Worm (Caenorhabditis elegans): ENCODE measurements around the gene nspb-9.

nspb-9 gene

DNA sequence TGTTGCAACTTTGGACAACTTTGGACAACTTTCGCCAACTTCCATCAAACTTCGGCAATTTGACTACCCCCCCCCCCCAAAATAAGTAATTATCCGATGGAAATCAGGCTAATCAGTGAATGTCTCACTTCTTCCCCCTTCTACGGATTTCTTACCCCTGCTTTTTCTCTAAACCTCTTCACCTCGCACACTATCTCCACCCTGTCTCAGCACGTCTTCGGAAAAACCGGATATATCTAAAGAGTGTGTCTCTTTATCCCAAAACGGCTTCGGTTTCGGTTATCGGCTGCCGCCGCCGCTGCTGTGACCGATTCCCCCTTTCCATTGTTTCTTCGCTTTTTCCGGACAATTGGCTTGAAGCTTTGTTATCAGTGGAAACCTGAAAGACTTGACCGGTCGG, 12.8 kb upstream of the nspb-9 start:
- TF ChIP-seq ceh-82 (tag; optimal IDR thresholded peaks at IDR 0.05) (no peak), nhr-25 (tag; optimal IDR thresholded peaks at IDR 0.05; ENCODE audit: borderline replicate concordance, insufficient read depth) (no peak), ama-1 (optimal IDR thresholded peaks at IDR 0.05) (no peak), fkh-10 (GFP tag; optimal IDR thresholded peaks at IDR 0.05) (no peak), aha-1 (tag) (peak; percentile 68), skn-1 (tag; optimal IDR thresholded peaks at IDR 0.05) (no peak), Y48G9A.11 (GFP tag; IDR thresholded peaks at IDR 0.05) (no peak)

DNA sequence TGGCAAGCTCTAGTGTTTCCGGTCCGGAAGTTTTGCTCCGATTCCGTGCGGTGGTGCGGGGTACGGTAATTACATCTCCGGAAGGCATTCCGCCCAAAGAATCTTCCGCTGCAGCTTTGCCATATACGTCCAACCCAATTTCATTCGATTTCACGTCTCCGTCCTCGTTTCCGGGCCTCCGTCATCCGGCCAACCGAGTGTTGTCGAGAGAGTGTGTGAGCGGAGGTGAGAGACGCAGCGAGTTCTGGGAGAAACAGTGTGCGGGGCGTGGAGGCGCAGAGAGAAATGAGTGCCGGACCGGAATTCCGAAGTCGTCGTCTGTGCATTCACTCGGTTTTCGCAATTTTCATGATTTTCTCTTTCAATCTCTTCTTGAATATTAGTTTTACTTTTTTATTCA, 11.3 kb upstream of the nspb-9 start:
- peak; percentile 84 for TF ChIP-seq set-16 (GFP tag; IDR thresholded peaks at IDR 0.05)
- TF ChIP-seq F37D6.2 (tag; optimal IDR thresholded peaks at IDR 0.05), result peak; percentile 7
- peak; percentile 43; the same call in 1 of the 2 replicates for TF ChIP-seq hmg-1.1 (GFP tag; IDR thresholded peaks at IDR 0.05)
- no peak for TF ChIP-seq ZK337.2 (GFP tag; IDR thresholded peaks at IDR 0.05)
- TF ChIP-seq rbr-2 (tag; optimal IDR thresholded peaks at IDR 0.05), result peak; percentile 40
- 0 out of 2 replicates have a peak, but pooled peaks have one; percentile 51 for TF ChIP-seq ctbp-1 (GFP tag; IDR thresholded peaks at IDR 0.05)
- TF ChIP-seq arid-1 (GFP tag; conservative IDR thresholded peaks at IDR 0.05), result no peak
- TF ChIP-seq egl-43 (GFP tag; IDR thresholded peaks at IDR 0.05), result peak; percentile 63; the same call in 1 of the 2 replicates
- TF ChIP-seq lsy-2 (tag; optimal IDR thresholded peaks at IDR 0.05), result peak in 1 of 2 experiments; percentile 10
- TF ChIP-seq madf-5 (GFP tag; IDR thresholded peaks at IDR 0.05), result 0 out of 4 replicates have a peak, but pooled peaks of 1 of the 2 experiments have one; percentile 27
- peak; percentile 10 for TF ChIP-seq fkh-10 (GFP tag; optimal IDR thresholded peaks at IDR 0.05)
- no peak for TF ChIP-seq daf-16 (GFP tag; optimal IDR thresholded peaks at IDR 0.05)
- peak; percentile 10 for TF ChIP-seq daf-16 (tag; optimal IDR thresholded peaks at IDR 0.05)
- TF ChIP-seq Y105C5A.15 (GFP tag; IDR thresholded peaks at IDR 0.05), result no peak
- no peak for TF ChIP-seq ztf-7 (tag; optimal IDR thresholded peaks at IDR 0.05)
- 0 out of 2 replicates have a peak, but pooled peaks have one; percentile 16 for TF ChIP-seq F26F4.8 (GFP tag; conservative IDR thresholded peaks at IDR 0.05)
- TF ChIP-seq mxl-2 (GFP tag; conservative IDR thresholded peaks at IDR 0.05), result no peak

DNA sequence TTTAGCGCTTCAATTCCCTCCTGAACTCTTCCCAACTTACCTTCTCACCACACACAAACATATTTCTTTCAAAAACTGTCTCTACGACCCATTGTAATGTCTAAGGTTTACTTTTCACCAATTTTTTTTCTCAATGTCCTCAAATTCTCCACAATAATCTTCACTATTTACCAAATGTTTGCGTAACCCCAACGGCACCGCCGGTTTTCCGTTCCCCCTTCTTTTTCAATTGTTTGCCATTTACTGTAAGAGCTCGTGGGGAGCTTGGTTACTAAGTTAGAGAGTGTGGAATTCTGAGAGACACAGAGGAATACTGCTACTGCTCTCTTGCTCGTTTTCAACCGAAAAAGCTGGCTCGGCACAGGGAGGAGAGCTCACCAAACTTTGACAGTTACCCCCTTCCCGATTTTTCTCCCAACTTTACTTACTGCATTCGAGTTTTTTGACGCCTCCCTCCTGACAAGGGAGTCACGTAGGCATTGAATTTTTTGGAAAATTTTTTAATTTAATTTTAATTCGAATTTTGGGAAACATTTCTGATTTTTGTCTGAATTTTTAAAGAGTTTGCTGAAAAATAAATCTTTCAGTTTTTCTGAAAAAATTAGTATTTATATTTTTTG, 10.0 kb upstream of the nspb-9 start:
- TF ChIP-seq set-16 (GFP tag; IDR thresholded peaks at IDR 0.05) (no peak), madf-5 (GFP tag; IDR thresholded peaks at IDR 0.05) (peak; percentile 35 to 73; a peak in 2 of 4 replicates), egl-43 (GFP tag; IDR thresholded peaks at IDR 0.05) (0 out of 2 replicates have a peak, but pooled peaks have one; percentile 11), unc-62 (GFP tag; optimal IDR thresholded peaks at IDR 0.05 in 1 of 2) (peak in 1 of 2 experiments; percentile 86), unc-62 (tag; optimal IDR thresholded peaks at IDR 0.05) (no peak), Y5F2A.4 (GFP tag; optimal IDR thresholded peaks at IDR 0.05) (no peak), aha-1 (tag) (peak; percentile 70)

DNA sequence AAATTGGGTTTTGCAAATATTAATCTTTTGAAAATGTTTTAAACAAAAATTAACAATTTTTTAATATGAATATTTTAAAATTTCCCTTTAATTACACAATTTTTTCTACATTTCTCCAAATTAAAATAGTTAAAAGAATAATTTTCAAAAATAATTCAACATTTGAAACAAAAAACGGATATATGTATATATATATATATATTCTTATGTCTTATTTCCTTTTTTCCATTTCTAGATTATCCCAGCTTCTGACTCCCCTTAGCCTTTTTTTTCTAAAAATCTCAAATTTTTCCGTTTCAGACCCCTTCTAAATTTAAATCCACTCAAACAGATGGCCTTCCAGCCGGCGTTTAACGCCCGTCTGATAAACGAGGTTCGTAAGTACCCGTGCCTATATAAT, 7.3 kb upstream of the nspb-9 start, which contains the start of gene madf-5:
TSS of gene madf-5 (plus strand) at position 301 of the 400 bp plus-strand sequence.
- TF ChIP-seq hlh-30 (tag; optimal IDR thresholded peaks at IDR 0.05; ENCODE audit: insufficient read depth), result no peak
- no peak for TF ChIP-seq pqm-1 (tag; optimal IDR thresholded peaks at IDR 0.05)
- TF ChIP-seq egl-43 (GFP tag; IDR thresholded peaks at IDR 0.05), result no peak
- no peak for TF ChIP-seq Y105C5A.15 (GFP tag; IDR thresholded peaks at IDR 0.05)
- TF ChIP-seq ZK337.2 (GFP tag; IDR thresholded peaks at IDR 0.05), result no peak
- TF ChIP-seq nhr-42 (GFP tag; IDR thresholded peaks at IDR 0.05), result no peak

DNA sequence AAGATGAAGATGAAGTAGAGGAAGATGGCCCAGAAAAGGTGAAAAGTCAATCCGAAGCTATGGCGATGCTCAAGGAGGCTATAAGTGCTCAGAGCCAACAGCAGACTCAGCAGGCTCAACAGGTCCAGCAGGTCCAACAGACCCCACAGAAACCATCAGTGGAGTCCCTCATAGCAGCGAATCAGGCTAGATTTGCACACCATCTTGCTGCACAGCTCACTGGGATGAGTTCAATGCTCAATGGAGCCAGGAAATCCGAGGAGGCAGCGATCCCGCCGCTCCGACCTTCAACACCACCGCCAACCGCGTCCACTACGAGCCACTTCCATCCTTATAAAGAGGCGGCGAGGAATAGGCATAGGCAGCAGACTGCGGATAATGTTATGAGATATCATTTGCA, 5.9 kb upstream of the nspb-9 start:
- TF ChIP-seq lir-3 (tag; optimal IDR thresholded peaks at IDR 0.05) (no peak), set-16 (GFP tag; IDR thresholded peaks at IDR 0.05) (peak; percentile 73), T26A8.4 (GFP tag; IDR thresholded peaks at IDR 0.05) (0 out of 2 replicates have a peak, but pooled peaks have one; percentile 16), dmd-6 (GFP tag; IDR thresholded peaks at IDR 0.05) (no peak), mxl-2 (GFP tag; conservative IDR thresholded peaks at IDR 0.05) (no peak), lin-38 (GFP tag; IDR thresholded peaks at IDR 0.05) (no peak), zip-11 (GFP tag; IDR thresholded peaks at IDR 0.05) (no peak), dmd-8 (GFP tag; IDR thresholded peaks at IDR 0.05) (0 out of 2 replicates have a peak, but pooled peaks have one; percentile 6), gei-8 (GFP tag; optimal IDR thresholded peaks at IDR 0.05) (no peak), dmd-9 (GFP tag; IDR thresholded peaks at IDR 0.05) (no peak), aly-2 (tag; optimal IDR thresholded peaks at IDR 0.05) (no peak), ZK337.2 (GFP tag; IDR thresholded peaks at IDR 0.05) (no peak), F49E8.2 (tag; optimal IDR thresholded peaks at IDR 0.05; ENCODE audit: borderline replicate concordance) (no peak), egl-43 (GFP tag; IDR thresholded peaks at IDR 0.05) (0 out of 2 replicates have a peak, but pooled peaks have one; percentile 63), tag-97 (GFP tag; IDR thresholded peaks at IDR 0.05) (no peak), vab-7 (GFP tag; IDR thresholded peaks at IDR 0.05) (no peak), spr-3 (GFP tag; optimal IDR thresholded peaks at IDR 0.05) (no peak), mdl-1 (tag; optimal IDR thresholded peaks at IDR 0.05) (no peak)
